Worm (Caenorhabditis elegans) whole organism, mixed stage, embryonic: ENCODE measurements around the gene chst-1.

ENCODE experiments used
- M03D4.4 ChIP-seq: sonication (generic microtip); optimal IDR thresholded peaks from 2 replicates; lab custom pipeline; 2017; ENCODE audit warnings: mild to moderate bottlenecking, missing genetic modification characterization, missing compliant biosample characterization
- bed-3 ChIP-seq: fragments of 200-800 bp; sonication (Bioruptor generic); optimal IDR thresholded peaks from 3 replicates; lab custom pipeline; 2018; ENCODE audit warnings: mild to moderate bottlenecking, missing genetic modification characterization, moderate library complexity, missing compliant biosample characterization
- blmp-1 ChIP-seq: fragments of 150-350 bp; optimal IDR thresholded peaks from 2 replicates; lab custom pipeline; 2014; ENCODE audit warnings: missing biosample characterization, missing genetic modification characterization
- ceh-39 ChIP-seq: fragments of 150-350 bp; optimal IDR thresholded peaks from 2 replicates; lab custom pipeline; 2014; ENCODE audit warnings: missing biosample characterization, missing genetic modification characterization
- ceh-43 ChIP-seq: fragments of 200-800 bp; sonication (Bioruptor generic); optimal IDR thresholded peaks from 2 replicates; lab custom pipeline; 2018; ENCODE audit warnings: mild to moderate bottlenecking, missing genetic modification characterization, moderate library complexity, missing compliant biosample characterization
- ceh-83 ChIP-seq: fragments of 200-800 bp; sonication (Bioruptor generic); optimal IDR thresholded peaks from 2 replicates; lab custom pipeline; 2018; ENCODE audit warnings: mild to moderate bottlenecking, missing genetic modification characterization, missing compliant biosample characterization
- ces-1 ChIP-seq: fragments of 150-350 bp; optimal IDR thresholded peaks from 2 replicates; lab custom pipeline; 2014; ENCODE audit warnings: missing biosample characterization, missing genetic modification reagents, missing genetic modification characterization
- cnd-1 ChIP-seq: fragments of 200-800 bp; sonication (Bioruptor generic); optimal IDR thresholded peaks from 2 replicates; lab custom pipeline; 2018; ENCODE audit warnings: mild to moderate bottlenecking, missing genetic modification characterization, missing compliant biosample characterization
- drap-1 ChIP-seq: fragments of 200-800 bp; sonication (Bioruptor generic); optimal IDR thresholded peaks from 3 replicates; lab custom pipeline; 2018; ENCODE audit warnings: mild to moderate bottlenecking, missing genetic modification characterization, missing compliant biosample characterization
- elt-1 ChIP-seq: sonication (generic microtip); optimal IDR thresholded peaks from 2 replicates; lab custom pipeline; 2017; ENCODE audit warnings: missing genetic modification characterization, mild to moderate bottlenecking, missing compliant biosample characterization, antibody characterized with exemption, moderate library complexity, borderline replicate concordance; ENCODE audit not compliant: insufficient read depth
- elt-3 ChIP-seq: fragments of 150-350 bp; optimal IDR thresholded peaks from 2 replicates; lab custom pipeline; 2014; ENCODE audit warnings: missing biosample characterization, missing genetic modification characterization
- flh-1 ChIP-seq: fragments of 200-800 bp; sonication (Bioruptor generic); optimal IDR thresholded peaks from 2 replicates; lab custom pipeline; 2018; ENCODE audit warnings: mild to moderate bottlenecking, missing genetic modification characterization, moderate library complexity, missing compliant biosample characterization
- ham-2 ChIP-seq: fragments of 200-800 bp; sonication (Bioruptor generic); optimal IDR thresholded peaks from 2 replicates; lab custom pipeline; 2018; ENCODE audit warnings: mild to moderate bottlenecking, missing genetic modification characterization, missing compliant biosample characterization
- hlh-1 ChIP-seq: fragments of 150-350 bp; optimal IDR thresholded peaks from 2 replicates; lab custom pipeline; 2014; ENCODE audit warnings: missing biosample characterization, missing genetic modification reagents, missing genetic modification characterization
- lin-13 ChIP-seq: fragments of 150-350 bp; optimal IDR thresholded peaks from 2 replicates; lab custom pipeline; 2014; ENCODE audit warnings: missing biosample characterization, missing genetic modification characterization
- lin-32 ChIP-seq: fragments of 200-800 bp; sonication (Bioruptor generic); optimal IDR thresholded peaks from 2 replicates; lab custom pipeline; 2018; ENCODE audit warnings: mild to moderate bottlenecking, missing genetic modification characterization, missing compliant biosample characterization
- lsy-2 ChIP-seq: fragments of 150-350 bp; optimal IDR thresholded peaks from 2 replicates; lab custom pipeline; 2014; ENCODE audit warnings: missing biosample characterization, missing genetic modification characterization
- mab-5 ChIP-seq: fragments of 150-350 bp; optimal IDR thresholded peaks from 2 replicates; lab custom pipeline; 2014; ENCODE audit warnings: missing biosample characterization, missing genetic modification characterization
- mep-1 ChIP-seq: fragments of 150-350 bp; optimal IDR thresholded peaks from 2 replicates; lab custom pipeline; 2017; ENCODE audit warnings: missing biosample characterization, missing genetic modification reagents, missing genetic modification characterization, inconsistent platforms
- mls-2 ChIP-seq: sonication (generic microtip); optimal IDR thresholded peaks from 2 replicates; lab custom pipeline; 2016; ENCODE audit warnings: mild to moderate bottlenecking, missing genetic modification characterization, moderate library complexity, missing compliant biosample characterization
- nhr-12 ChIP-seq: fragments of 150-350 bp; optimal IDR thresholded peaks from 2 replicates; lab custom pipeline; 2014; ENCODE audit warnings: missing biosample characterization, missing genetic modification characterization
- nhr-2 ChIP-seq: fragments of 150-350 bp; optimal IDR thresholded peaks from 2 replicates; lab custom pipeline; 2014; ENCODE audit warnings: missing biosample characterization, missing genetic modification characterization
- nhr-237 ChIP-seq: fragments of 150-350 bp; optimal IDR thresholded peaks from 2 replicates; lab custom pipeline; 2014; ENCODE audit warnings: missing biosample characterization, missing genetic modification characterization
- nhr-28 ChIP-seq: fragments of 150-350 bp; optimal IDR thresholded peaks from 2 replicates; lab custom pipeline; 2014; ENCODE audit warnings: missing biosample characterization, missing genetic modification characterization
- nhr-76 ChIP-seq: sonication (generic microtip); optimal IDR thresholded peaks from 2 replicates; lab custom pipeline; 2017; ENCODE audit warnings: missing biosample characterization, missing genetic modification characterization
- pha-4 ChIP-seq: fragments of 150-350 bp; optimal IDR thresholded peaks from 2 replicates; lab custom pipeline; 2018; ENCODE audit warnings: missing biosample characterization, missing genetic modification reagents, missing genetic modification characterization
- sem-2 ChIP-seq: fragments of 200-800 bp; sonication (Bioruptor generic); optimal IDR thresholded peaks from 2 replicates; lab custom pipeline; 2018; ENCODE audit warnings: mild to moderate bottlenecking, missing genetic modification characterization, missing compliant biosample characterization
- snpc-4 ChIP-seq: fragments of 150-350 bp; optimal IDR thresholded peaks from 2 replicates; lab custom pipeline; 2014; ENCODE audit warnings: missing biosample characterization, missing genetic modification characterization
- sptf-1 ChIP-seq: sonication (generic microtip); optimal IDR thresholded peaks from 2 replicates; lab custom pipeline; 2017; ENCODE audit warnings: mild to moderate bottlenecking, missing genetic modification characterization, moderate library complexity, missing compliant biosample characterization
- tbx-8 ChIP-seq: fragments of 200-800 bp; sonication (Bioruptor generic); optimal IDR thresholded peaks from 2 replicates; lab custom pipeline; 2018; ENCODE audit warnings: mild to moderate bottlenecking, missing genetic modification characterization, moderate library complexity, missing compliant biosample characterization
- unc-120 ChIP-seq: sonication (generic microtip); optimal IDR thresholded peaks from 2 replicates; lab custom pipeline; 2017; ENCODE audit warnings: missing genetic modification characterization, missing compliant biosample characterization; ENCODE audit not compliant: poor library complexity, severe bottlenecking
- unc-39 ChIP-seq: fragments of 150-350 bp; optimal IDR thresholded peaks from 2 replicates; lab custom pipeline; 2014; ENCODE audit warnings: missing biosample characterization, missing genetic modification characterization
- unc-62 ChIP-seq: fragments of 150-350 bp; optimal IDR thresholded peaks from 2 replicates; lab custom pipeline; 2014; ENCODE audit warnings: missing biosample characterization, missing genetic modification reagents, missing genetic modification characterization
- zip-8 ChIP-seq: fragments of 150-350 bp; optimal IDR thresholded peaks from 2 replicates; lab custom pipeline; 2014; ENCODE audit warnings: missing biosample characterization, missing genetic modification characterization
- ztf-11 ChIP-seq: fragments of 150-350 bp; optimal IDR thresholded peaks from 2 replicates; lab custom pipeline; 2014; ENCODE audit warnings: missing biosample characterization, missing genetic modification characterization

The chst-1 gene

ce11 chrII:8073222-8073621 is 33.5 kb downstream of the chst-1 start, which contains the start of gene gpcp-2:
Gene gpcp-2 (minus strand): TSS chrII:8073374.
- no peak for TF ChIP-seq unc-120
- TF ChIP-seq zip-8 (tag; lab: Kevin White, UChicago) = no peak
- no peak for TF ChIP-seq nhr-2 (tag; lab: Kevin White, UChicago)
- no peak for TF ChIP-seq lsy-2 (tag; lab: Kevin White, UChicago)
- TF ChIP-seq ces-1 (GFP tag; lab: Kevin White, UChicago) = no peak
- no peak for TF ChIP-seq ceh-39 (tag; lab: Kevin White, UChicago)
- no peak for TF ChIP-seq nhr-76
- no peak for TF ChIP-seq sptf-1 (tag; lab: Kevin White, UChicago)
- TF ChIP-seq lin-13 = no peak

ce11 chrII:8071801-8072544 is 34.8 kb downstream of the chst-1 start:
- TF ChIP-seq unc-62 (peak; percentile 84), ceh-83 (no peak), hlh-1 (tag; lab: Kevin White, UChicago) (peak; percentile 50), ces-1 (GFP tag; lab: Kevin White, UChicago) (peak; percentile 31), unc-120 (peak; percentile 60)
- TF ChIP-seq, all 35 proteins: peak for 4

ce11 chrII:8071012-8071625 is 35.7 kb downstream of the chst-1 start:
- TF ChIP-seq unc-120 (no peak), nhr-28 (no peak), zip-8 (tag; lab: Kevin White, UChicago) (no peak), bed-3 (GFP tag; lab: Kevin White, UChicago) (no peak), mls-2 (tag; lab: Kevin White, UChicago) (no peak), lsy-2 (tag; lab: Kevin White, UChicago) (no peak), M03D4.4 (tag; lab: Kevin White, UChicago) (no peak), nhr-12 (tag; lab: Kevin White, UChicago) (no peak), ces-1 (GFP tag; lab: Kevin White, UChicago) (no peak), nhr-2 (tag; lab: Kevin White, UChicago) (no peak), ceh-83 (no peak), hlh-1 (tag; lab: Kevin White, UChicago) (no peak), ceh-43 (GFP tag; lab: Kevin White, UChicago) (no peak), pha-4 (no peak), ztf-11 (tag; lab: Kevin White, UChicago) (no peak)

- no peak for TF ChIP-seq ceh-43 (GFP tag; lab: Kevin White, UChicago)
Observed at ce11 chrII:8065985-8066384, 40.8 kb downstream of the chst-1 start, which contains the start of gene pdha-1. Gene pdha-1 (plus strand): TSS chrII:8066285.

- TF ChIP-seq tbx-8 (GFP tag; lab: Kevin White, UChicago) (no peak), mls-2 (tag; lab: Kevin White, UChicago) (no peak), pha-4 (peak; percentile 73), lsy-2 (tag; lab: Kevin White, UChicago) (peak; percentile 63), lin-32 (no peak), mep-1 (peak; percentile 76), ceh-83 (no peak), ceh-39 (tag; lab: Kevin White, UChicago) (peak; percentile 43), sem-2 (GFP tag; lab: Kevin White, UChicago) (no peak), snpc-4 (tag; lab: Kevin White, UChicago) (no peak), nhr-28 (no peak), unc-62 (no peak), blmp-1 (tag; lab: Kevin White, UChicago) (no peak), bed-3 (GFP tag; lab: Kevin White, UChicago) (no peak), ces-1 (GFP tag; lab: Kevin White, UChicago) (peak; percentile 59), nhr-237 (tag; lab: Kevin White, UChicago) (peak; percentile 48), elt-1 (tag; lab: Kevin White, UChicago) (no peak), ham-2 (GFP tag; lab: Kevin White, UChicago) (no peak), mab-5 (tag; lab: Kevin White, UChicago) (no peak), drap-1 (GFP tag; lab: Kevin White, UChicago) (peak; percentile 41), cnd-1 (tag; lab: Kevin White, UChicago) (peak; percentile 25), nhr-12 (tag; lab: Kevin White, UChicago) (no peak), lin-13 (peak; percentile 76), hlh-1 (tag; lab: Kevin White, UChicago) (peak; percentile 41), unc-120 (no peak), sptf-1 (tag; lab: Kevin White, UChicago) (no peak), ztf-11 (tag; lab: Kevin White, UChicago) (no peak), ceh-43 (GFP tag; lab: Kevin White, UChicago) (no peak), nhr-76 (no peak), flh-1 (GFP tag; lab: Kevin White, UChicago) (no peak), zip-8 (tag; lab: Kevin White, UChicago) (no peak), unc-39 (no peak), elt-3 (tag; lab: Kevin White, UChicago) (no peak), M03D4.4 (tag; lab: Kevin White, UChicago) (no peak), nhr-2 (tag; lab: Kevin White, UChicago) (no peak)
Observed at ce11 chrII:8062334-8062791, 44.4 kb downstream of the chst-1 start, which contains the start of gene ufd-2. Gene ufd-2 (plus strand): TSS chrII:8062741.
